Worm (Caenorhabditis elegans) whole organism, L4/young adult: ENCODE data around the gene noah-2.

Experiments
- W03F9.2 ChIP-seq: fragments of 150-350 bp; optimal IDR thresholded peaks from 2 replicates; lab custom pipeline; 2014; ENCODE audit warnings: missing biosample characterization, missing genetic modification characterization
- him-1 ChIP-seq: sonication (generic microtip); optimal IDR thresholded peaks from 2 replicates; lab custom pipeline; 2016; ENCODE audit warnings: missing genotype, missing genetic modification reagents, missing genetic modification characterization, missing compliant biosample characterization

DNA sequence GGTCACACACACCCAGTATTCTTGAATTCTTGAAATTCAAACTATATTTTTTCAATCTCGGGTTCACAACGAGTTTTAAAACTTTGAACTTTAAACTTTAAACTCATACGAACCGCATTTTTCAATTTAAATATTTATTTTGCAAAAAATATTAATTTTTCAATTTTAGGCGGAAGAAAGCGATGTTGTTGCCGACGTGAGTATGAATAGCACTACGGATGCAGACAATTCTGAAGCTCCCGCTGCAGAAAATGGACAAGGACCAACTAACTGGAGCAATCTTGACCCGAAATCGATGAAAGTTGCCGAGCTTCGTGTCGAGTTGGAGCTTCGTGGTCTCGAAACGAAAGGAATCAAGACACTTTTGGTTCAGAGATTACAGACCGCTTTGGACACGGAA is 16.6 kb upstream of the noah-2 start:
- TF ChIP-seq him-1: no peak
- no peak for TF ChIP-seq W03F9.2 (tag; lab: Kevin White, UChicago)
